Worm (Caenorhabditis elegans) whole organism, midembryonic: ENCODE results near the gene gst-11.

Source experiments
- cog-1 ChIP-seq: sonication (generic microtip); optimal IDR thresholded peaks from 2 replicates; lab custom pipeline; 2016; ENCODE audit warnings: missing genetic modification characterization, missing compliant biosample characterization
- flt-1 ChIP-seq: fragments of 200-800 bp; sonication (Bioruptor generic); IDR thresholded peaks from 2 replicates; pipeline ENCODE4 v1.3.6; 2022; ENCODE audit warnings: missing genetic modification characterization, missing compliant biosample characterization
- klf-2 ChIP-seq: fragments of 200-800 bp; sonication (Bioruptor generic); conservative IDR thresholded peaks from 2 replicates; pipeline ENCODE4 v1.3.6; 2022; ENCODE audit warnings: missing genetic modification reagents, missing genetic modification characterization, missing compliant biosample characterization
- med-1 ChIP-seq: sonication (generic microtip); optimal IDR thresholded peaks from 2 replicates; lab custom pipeline; 2017; ENCODE audit warnings: missing genetic modification characterization, mild to moderate bottlenecking, missing compliant biosample characterization, antibody characterized with exemption, missing genetic modification reagents; ENCODE audit not compliant: insufficient read depth
- ref-1 ChIP-seq: fragments of 200-800 bp; sonication (Bioruptor generic); conservative IDR thresholded peaks from 2 replicates; pipeline ENCODE4 v1.3.6; 2022; ENCODE audit warnings: missing genetic modification reagents, missing genetic modification characterization, missing compliant biosample characterization
- tab-1 ChIP-seq: fragments of 200-800 bp; sonication (Bioruptor generic); IDR thresholded peaks from 2 replicates; pipeline ENCODE4 v1.3.6; 2022; ENCODE audit warnings: missing genetic modification characterization, missing compliant biosample characterization
- ztf-29 ChIP-seq: fragments of 200-800 bp; sonication (Bioruptor generic); IDR thresholded peaks from 2 replicates; pipeline ENCODE4 v1.3.6; 2022; ENCODE audit warnings: missing genetic modification reagents, missing genetic modification characterization, missing compliant biosample characterization

DNA sequence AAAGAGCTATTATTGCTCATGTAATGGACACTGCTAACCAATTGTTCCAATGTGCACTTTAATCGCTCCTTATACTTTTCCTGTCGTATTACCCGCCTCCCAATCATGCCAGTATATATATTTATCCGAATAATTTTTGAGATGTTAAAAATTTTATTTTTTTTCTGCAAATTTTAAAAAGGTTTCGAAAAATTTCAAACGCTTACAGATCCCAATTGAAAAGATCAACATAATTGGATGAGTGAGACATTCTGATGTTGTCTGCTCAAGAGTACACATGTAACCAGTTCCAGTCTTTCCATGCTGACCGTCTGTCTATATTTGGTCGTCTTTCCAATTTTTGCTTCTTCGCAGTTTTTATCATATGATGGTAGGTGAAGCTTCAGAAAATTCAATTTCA lies 25.6 kb upstream of the gst-11 start, which contains the start of gene R11G1.1:
- TF ChIP-seq ref-1 (GFP tag; lab: Robert Waterston, UW) = no peak
- TF ChIP-seq ztf-29 (GFP tag; lab: Robert Waterston, UW) = no peak
- no peak for TF ChIP-seq flt-1 (GFP tag; lab: Robert Waterston, UW)
- TF ChIP-seq med-1 (GFP tag; lab: Kevin White, UChicago) = no peak
- no peak for TF ChIP-seq tab-1 (GFP tag; lab: Robert Waterston, UW)
- no peak for TF ChIP-seq klf-2 (GFP tag; lab: Robert Waterston, UW)
- TF ChIP-seq cog-1 (tag; lab: Kevin White, UChicago) = no peak
